Fruit fly (Drosophila melanogaster) whole organism, embryonic: ENCODE results near the gene Ykt6.

Experiments
- Atf3 ChIP-seq: fragments of 200-800 bp; sonication (Bioruptor generic); optimal IDR thresholded peaks from 3 replicates; lab custom pipeline; 2016; ENCODE audit warnings: missing biosample characterization, missing genetic modification characterization
- CG11093 ChIP-seq: fragments of 200-800 bp; sonication (Bioruptor generic); IDR thresholded peaks from 3 replicates; pipeline ENCODE4 v1.3.6; 2022; ENCODE audit warnings: missing biosample characterization, missing genetic modification characterization
- CG12391 ChIP-seq: fragments of 200-800 bp; sonication (Bioruptor generic); optimal IDR thresholded peaks from 3 replicates; lab custom pipeline; 2018; ENCODE audit warnings: missing biosample characterization, mild to moderate bottlenecking, missing genetic modification characterization, moderate library complexity
- CG12659 ChIP-seq: fragments of 200-800 bp; sonication (Bioruptor generic); optimal IDR thresholded peaks from 3 replicates; lab custom pipeline; 2017; ENCODE audit warnings: mild to moderate bottlenecking, missing biosample characterization, missing genetic modification reagents, missing genetic modification characterization
- CG13775 ChIP-seq: fragments of 200-800 bp; sonication (Bioruptor generic); optimal IDR thresholded peaks from 3 replicates; lab custom pipeline; 2017; ENCODE audit warnings: missing biosample characterization, mild to moderate bottlenecking, missing genetic modification characterization
- CG13894 ChIP-seq: fragments of 200-800 bp; sonication (Bioruptor generic); optimal IDR thresholded peaks from 3 replicates; lab custom pipeline; 2018; ENCODE audit warnings: missing biosample characterization, mild to moderate bottlenecking, missing genetic modification characterization, moderate library complexity
- CG17361 ChIP-seq: fragments of 200-800 bp; sonication (Bioruptor generic); IDR thresholded peaks from 3 replicates; pipeline ENCODE4 v1.3.6; 2022; ENCODE audit warnings: missing biosample characterization, missing genetic modification characterization
- CG2129 ChIP-seq: fragments of 200-800 bp; sonication (Bioruptor generic); IDR thresholded peaks from 2 replicates; pipeline ENCODE4 v1.3.6; 2022; ENCODE audit warnings: missing biosample characterization, missing genetic modification characterization; ENCODE audit not compliant: partially characterized antibody
- CG2202 ChIP-seq: fragments of 200-800 bp; sonication (Bioruptor generic); optimal IDR thresholded peaks from 2 replicates; lab custom pipeline; 2018; ENCODE audit warnings: missing biosample characterization, mild to moderate bottlenecking, missing genetic modification characterization
- CG31224 ChIP-seq: fragments of 200-800 bp; sonication (Bioruptor generic); IDR thresholded peaks from 2 replicates; pipeline ENCODE4 v1.3.6; 2022; ENCODE audit warnings: missing biosample characterization, missing genetic modification characterization
- CG34224 ChIP-seq: fragments of 200-800 bp; sonication (Bioruptor generic); IDR thresholded peaks from 3 replicates; pipeline ENCODE4 v1.3.6; 2022; ENCODE audit warnings: missing biosample characterization, missing genetic modification characterization; ENCODE audit not compliant: partially characterized antibody
- CG3995 ChIP-seq: fragments of 200-800 bp; sonication (Bioruptor generic); optimal IDR thresholded peaks from 3 replicates; lab custom pipeline; 2016; ENCODE audit warnings: missing biosample characterization, missing genetic modification characterization
- CG6683 ChIP-seq: fragments of 200-800 bp; sonication (Bioruptor generic); optimal IDR thresholded peaks from 2 replicates; lab custom pipeline; 2017; ENCODE audit warnings: missing biosample characterization, mild to moderate bottlenecking, missing genetic modification characterization, missing genetic modification reagents
- CG7928 ChIP-seq: fragments of 200-800 bp; sonication (Bioruptor generic); optimal IDR thresholded peaks from 2 replicates; lab custom pipeline; 2017; ENCODE audit warnings: missing biosample characterization, mild to moderate bottlenecking, missing genetic modification characterization
- CG9437 ChIP-seq: fragments of 200-800 bp; sonication (Bioruptor generic); optimal IDR thresholded peaks from 2 replicates; lab custom pipeline; 2018; ENCODE audit warnings: missing biosample characterization, mild to moderate bottlenecking, missing genetic modification characterization
- CG9727 ChIP-seq: fragments of 200-800 bp; sonication (Bioruptor generic); optimal IDR thresholded peaks from 3 replicates; lab custom pipeline; 2017; ENCODE audit warnings: missing biosample characterization, mild to moderate bottlenecking, missing genetic modification characterization
- Camta ChIP-seq: fragments of 200-800 bp; sonication (Bioruptor generic); optimal IDR thresholded peaks from 2 replicates; lab custom pipeline; 2016; ENCODE audit warnings: missing biosample characterization, missing genetic modification characterization
- D19B ChIP-seq: fragments of 200-800 bp; sonication (Bioruptor generic); optimal IDR thresholded peaks from 2 replicates; lab custom pipeline; 2017; ENCODE audit warnings: missing biosample characterization, mild to moderate bottlenecking, missing genetic modification characterization
- Dbx ChIP-seq: fragments of 200-800 bp; sonication (Bioruptor generic); IDR thresholded peaks from 3 replicates; pipeline ENCODE4 v1.3.6; 2022; ENCODE audit warnings: missing biosample characterization, missing genetic modification characterization
- Dfd ChIP-seq, 2 experiments: fragments of >200 bp; optimal IDR thresholded peaks; 2 replicates each; lab custom pipeline; 2017; ENCODE audit warnings: missing biosample characterization in 2 of 2, missing genetic modification characterization in 2 of 2
- Dref ChIP-seq: fragments of 200-800 bp; sonication (Bioruptor generic); IDR thresholded peaks from 2 replicates; pipeline ENCODE4 v1.3.6; 2022; ENCODE audit warnings: missing biosample characterization, missing genetic modification characterization
- HHEX ChIP-seq: fragments of 200-800 bp; sonication (Bioruptor generic); optimal IDR thresholded peaks from 3 replicates; lab custom pipeline; 2017; ENCODE audit warnings: missing biosample characterization, mild to moderate bottlenecking, missing genetic modification characterization, missing genetic modification reagents
- HLH3B ChIP-seq: fragments of 200-800 bp; sonication (Bioruptor generic); IDR thresholded peaks from 2 replicates; pipeline ENCODE4 v1.3.6; 2022; ENCODE audit warnings: missing biosample characterization, missing genetic modification characterization
- Jarid2 ChIP-seq: fragments of 200-800 bp; sonication (Bioruptor generic); optimal IDR thresholded peaks from 3 replicates; lab custom pipeline; 2017; ENCODE audit warnings: mild to moderate bottlenecking, missing biosample characterization, missing genetic modification reagents, missing genetic modification characterization
- Myb ChIP-seq: fragments of 200-800 bp; sonication (Bioruptor generic); optimal IDR thresholded peaks from 2 replicates; lab custom pipeline; 2016; ENCODE audit warnings: missing biosample characterization, missing genetic modification characterization
- NC2α ChIP-seq: fragments of 200-800 bp; sonication (Bioruptor generic); optimal IDR thresholded peaks from 2 replicates; lab custom pipeline; 2016; ENCODE audit warnings: missing biosample characterization, missing genetic modification characterization
- Nf-YC ChIP-seq: fragments of 200-800 bp; optimal IDR thresholded peaks from 3 replicates; lab custom pipeline; 2019; ENCODE audit warnings: missing biosample characterization, mild to moderate bottlenecking, missing genetic modification characterization, moderate library complexity
- NfI ChIP-seq: fragments of 200-800 bp; sonication (Bioruptor generic); optimal IDR thresholded peaks from 3 replicates; lab custom pipeline; 2018; ENCODE audit warnings: missing biosample characterization, mild to moderate bottlenecking, missing genetic modification characterization, moderate library complexity
- Optix ChIP-seq: fragments of 200-800 bp; sonication (Bioruptor generic); IDR thresholded peaks from 3 replicates; pipeline ENCODE4 v1.3.6; 2022; ENCODE audit warnings: missing biosample characterization, missing genetic modification characterization
- Ravus ChIP-seq: fragments of 200-800 bp; sonication (Bioruptor generic); IDR thresholded peaks from 2 replicates; pipeline ENCODE4 v1.3.6; 2022; ENCODE audit warnings: missing biosample characterization, missing genetic modification characterization
- Rx ChIP-seq: fragments of 200-800 bp; sonication (Bioruptor generic); IDR thresholded peaks from 2 replicates; pipeline ENCODE4 v1.3.6; 2022; ENCODE audit warnings: missing biosample characterization, missing genetic modification characterization
- Trl ChIP-seq, 3 experiments: fragments of >200 bp in 2 of 3; fragments of 200-800 bp in 1 of 3; sonication (Bioruptor generic) in 1 of 3; optimal IDR thresholded peaks; 2 replicates in 1 of 3; 3 replicates in 2 of 3; lab custom pipeline; 2016 to 2017; ENCODE audit warnings: missing biosample characterization in 1 of 3, missing genetic modification characterization in 1 of 3
- Usf ChIP-seq: fragments of 200-800 bp; sonication (Bioruptor generic); optimal IDR thresholded peaks from 2 replicates; lab custom pipeline; 2017; ENCODE audit warnings: missing genotype, missing biosample characterization, missing genetic modification characterization
- ase ChIP-seq: fragments of 200-800 bp; sonication (Bioruptor generic); IDR thresholded peaks from 3 replicates; pipeline ENCODE4 v1.3.6; 2022; ENCODE audit warnings: missing biosample characterization, missing genetic modification characterization
- bcd ChIP-seq: fragments of 200-800 bp; sonication (Bioruptor generic); optimal IDR thresholded peaks from 2 replicates; lab custom pipeline; 2017; ENCODE audit warnings: missing biosample characterization, mild to moderate bottlenecking, missing genetic modification characterization
- danr ChIP-seq: fragments of 200-800 bp; sonication (Bioruptor generic); IDR thresholded peaks from 2 replicates; pipeline ENCODE4 v1.3.6; 2022; ENCODE audit warnings: missing biosample characterization, missing genetic modification characterization
- dmrt11E ChIP-seq: fragments of 200-800 bp; sonication (Bioruptor generic); optimal IDR thresholded peaks from 3 replicates; lab custom pipeline; 2018; ENCODE audit warnings: missing biosample characterization, mild to moderate bottlenecking, missing genetic modification characterization, moderate library complexity
- ems ChIP-seq: fragments of 200-800 bp; sonication (Bioruptor generic); optimal IDR thresholded peaks from 3 replicates; lab custom pipeline; 2016; ENCODE audit warnings: missing biosample characterization, missing genetic modification characterization
- eve ChIP-seq, 2 experiments: fragments of >200 bp; optimal IDR thresholded peaks; 2 replicates each; lab custom pipeline; 2017; ENCODE audit warnings: missing biosample characterization in 2 of 2, missing genetic modification characterization in 2 of 2
- gsb-n ChIP-seq: fragments of 200-800 bp; sonication (Bioruptor generic); optimal IDR thresholded peaks from 3 replicates; lab custom pipeline; 2018; ENCODE audit warnings: missing biosample characterization, mild to moderate bottlenecking, missing genetic modification characterization
- inv ChIP-seq: fragments of 200-800 bp; sonication (Bioruptor generic); IDR thresholded peaks from 2 replicates; pipeline ENCODE4 v1.3.6; 2022; ENCODE audit warnings: missing biosample characterization, missing genetic modification characterization; ENCODE audit not compliant: partially characterized antibody
- mld ChIP-seq: fragments of 200-800 bp; sonication (Bioruptor generic); IDR thresholded peaks from 3 replicates; pipeline ENCODE4 v1.3.6; 2022; ENCODE audit warnings: missing biosample characterization, missing genetic modification characterization; ENCODE audit not compliant: partially characterized antibody
- pzg ChIP-seq: fragments of 200-800 bp; sonication (Bioruptor generic); optimal IDR thresholded peaks from 3 replicates; lab custom pipeline; 2018; ENCODE audit warnings: missing biosample characterization, mild to moderate bottlenecking, missing genetic modification characterization, moderate library complexity
- so ChIP-seq: fragments of 200-800 bp; sonication (Bioruptor generic); IDR thresholded peaks from 3 replicates; pipeline ENCODE4 v1.3.6; 2022; ENCODE audit warnings: missing biosample characterization, missing genetic modification characterization
- sr ChIP-seq: fragments of 200-800 bp; sonication (Bioruptor generic); IDR thresholded peaks from 3 replicates; pipeline ENCODE4 v1.3.6; 2022; ENCODE audit warnings: missing biosample characterization, missing genetic modification characterization
- tap ChIP-seq: fragments of 200-800 bp; optimal IDR thresholded peaks from 3 replicates; lab custom pipeline; 2019; ENCODE audit warnings: missing biosample characterization, mild to moderate bottlenecking, missing genetic modification characterization, moderate library complexity
- toy ChIP-seq: fragments of 200-800 bp; sonication (Bioruptor generic); IDR thresholded peaks from 2 replicates; pipeline ENCODE4 v1.3.6; 2022; ENCODE audit warnings: missing biosample characterization, missing genetic modification characterization
- z ChIP-seq: fragments of 200-800 bp; sonication (Bioruptor generic); IDR thresholded peaks from 3 replicates; pipeline ENCODE4 v1.3.6; 2022; ENCODE audit warnings: missing biosample characterization, missing genetic modification characterization
- zfh2 ChIP-seq: fragments of 200-800 bp; sonication (Bioruptor generic); optimal IDR thresholded peaks from 2 replicates; lab custom pipeline; 2016; ENCODE audit warnings: missing biosample characterization, missing genetic modification characterization

Ykt6 gene

DNA sequence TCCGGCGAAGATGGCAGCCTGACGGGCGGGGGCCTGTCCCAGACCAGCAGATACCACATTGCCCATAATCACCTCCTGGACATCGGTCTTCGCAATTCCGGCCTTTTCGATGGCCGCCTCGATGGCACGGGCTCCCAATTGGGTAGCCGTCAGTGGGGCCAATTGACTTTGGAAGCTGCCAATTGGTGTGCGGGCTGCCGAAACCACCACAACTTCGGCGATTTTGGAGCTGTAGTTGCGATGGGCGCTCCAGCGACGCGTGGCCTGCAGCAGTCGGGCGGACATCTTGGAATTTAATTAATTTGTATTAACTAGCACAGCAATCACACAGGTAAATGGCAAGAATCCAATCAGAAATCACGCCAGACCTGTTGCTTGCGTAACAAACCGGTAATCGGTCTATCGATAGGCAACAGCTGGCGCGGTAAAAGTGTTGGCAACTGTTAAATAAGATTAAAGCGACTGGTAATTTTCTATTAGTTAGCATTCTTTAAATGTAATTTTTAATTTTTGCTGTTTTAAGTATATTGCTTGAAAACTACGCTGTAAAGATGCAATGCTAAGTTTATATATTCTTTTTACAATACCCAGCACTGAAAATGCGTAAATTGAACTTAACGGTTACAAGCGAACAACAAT is 31.7 kb upstream of the Ykt6 start, which contains the start of gene Acat1 (continued):
- TF ChIP-seq Rx (GFP tag; lab: Robert Waterston, UW) (peak; percentile 44), HHEX (GFP tag; lab: Kevin White, UChicago) (peak; percentile 38), Jarid2 (GFP tag; lab: Kevin White, UChicago) (peak; percentile 12), CG3995 (peak; percentile 39), mld (GFP tag; lab: Robert Waterston, UW) (no peak), CG7928 (GFP tag; lab: Kevin White, UChicago) (no peak), Myb (GFP tag; lab: Kevin White, UChicago) (peak; percentile 88), Camta (GFP tag; lab: Kevin White, UChicago) (peak; percentile 25), Dref (GFP tag; lab: Robert Waterston, UW) (peak; percentile 68), gsb-n (tag; lab: Kevin White, UChicago) (peak; percentile 44), zfh2 (GFP tag; lab: Kevin White, UChicago) (peak; percentile 77), CG34224 (GFP tag; lab: Robert Waterston, UW) (peak; percentile 58; the same call in 2 of the 3 replicates), CG17361 (GFP tag; lab: Robert Waterston, UW) (no peak), tap (peak; percentile 27), bcd (GFP tag; lab: Kevin White, UChicago) (peak; percentile 42), z (GFP tag; lab: Robert Waterston, UW) (no peak), D19B (GFP tag; lab: Kevin White, UChicago) (no peak), Dfd (GFP tag; optimal IDR thresholded peaks at IDR 0.05; lab: Kevin White, UChicago) (no peak), ase (GFP tag; lab: Robert Waterston, UW) (no peak), CG12391 (tag; lab: Kevin White, UChicago) (peak; percentile 75), NfI (peak; percentile 48), Atf3 (GFP tag; lab: Kevin White, UChicago) (no peak), Ravus (GFP tag; lab: Robert Waterston, UW) (no peak), CG11093 (no peak), CG9727 (GFP tag; lab: Kevin White, UChicago) (peak; percentile 59), CG2202 (peak; percentile 35), CG12659 (GFP tag; lab: Kevin White, UChicago) (peak; percentile 52), dmrt11E (peak; percentile 51), Trl (optimal IDR thresholded peaks at IDR 0.05; lab: Kevin White, UChicago) (no peak), Trl (GFP tag; optimal IDR thresholded peaks at IDR 0.05; lab: Kevin White, UChicago) (peak; percentile 52), pzg (GFP tag; lab: Kevin White, UChicago) (peak; percentile 50), NC2α (GFP tag; lab: Kevin White, UChicago) (no peak), CG31224 (0 out of 2 replicates have a peak, but pooled peaks have one; percentile 30), danr (no peak), CG13894 (tag; lab: Kevin White, UChicago) (no peak), ems (peak; percentile 43), Dbx (GFP tag; lab: Robert Waterston, UW) (peak; percentile 22; the same call in 1 of the 3 replicates), so (GFP tag; lab: Robert Waterston, UW) (0 out of 3 replicates have a peak, but pooled peaks have one; percentile 12), Nf-YC (peak; percentile 42), CG9437 (peak; percentile 47), CG6683 (GFP tag; lab: Kevin White, UChicago) (no peak), Usf (GFP tag; lab: Kevin White, UChicago) (no peak), inv (peak; percentile 25; the same call in 1 of the 2 replicates), toy (GFP tag; lab: Robert Waterston, UW) (no peak), eve (GFP tag; optimal IDR thresholded peaks at IDR 0.05; lab: Kevin White, UChicago) (no peak), HLH3B (peak; percentile 48; the same call in 1 of the 2 replicates), sr (no peak), CG2129 (GFP tag; lab: Robert Waterston, UW) (no peak), Optix (GFP tag; lab: Robert Waterston, UW) (no peak), CG13775 (GFP tag; lab: Kevin White, UChicago) (peak; percentile 47)
